Worm (Caenorhabditis elegans): ENCODE measurements around the gene T05C3.2.

DNA sequence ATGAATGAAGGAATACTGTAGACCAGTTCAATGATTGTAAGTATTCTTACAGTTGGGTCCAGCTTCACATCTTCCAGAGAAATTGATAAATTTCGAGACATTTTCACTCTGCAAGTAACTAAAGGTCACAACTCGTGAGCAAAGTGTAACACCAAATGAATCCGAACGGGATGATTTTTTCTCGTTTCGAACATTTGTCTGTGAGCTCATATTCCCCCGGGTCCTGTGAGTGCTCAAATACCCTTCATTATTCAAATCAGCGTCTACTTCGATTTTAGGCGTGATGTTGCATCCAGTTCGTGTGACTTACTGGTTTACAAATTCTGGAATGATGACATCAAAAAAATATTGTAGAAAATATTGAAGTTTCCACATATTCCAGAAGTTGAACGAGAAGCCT is 28.2 kb upstream of the T05C3.2 start, which contains the start of gene srg-68:
- TF ChIP-seq W03F9.2 (tag; optimal IDR thresholded peaks at IDR 0.05) (no peak), dao-5 (tag; optimal IDR thresholded peaks at IDR 0.05) (no peak), him-1 (tag; optimal IDR thresholded peaks at IDR 0.05) (no peak)
